Worm (Caenorhabditis elegans): Measurements from ENCODE around the gene nas-6.

Gene nas-6

ce11 chrIV:17461222-17461707 lies 29.3 kb downstream of the nas-6 start, which contains the start of gene rif-1.1 (continued):
- TF ChIP-seq daf-12 (tag; optimal IDR thresholded peaks at IDR 0.05), result no peak
- TF ChIP-seq ceh-16 (tag; optimal IDR thresholded peaks at IDR 0.05), result no peak
- TF ChIP-seq elt-3 (tag; optimal IDR thresholded peaks at IDR 0.05), result no peak
- no peak for TF ChIP-seq sea-2 (GFP tag; optimal IDR thresholded peaks at IDR 0.05)
- TF ChIP-seq nhr-23 (tag; optimal IDR thresholded peaks at IDR 0.05), result peak; percentile 18
- TF ChIP-seq pqm-1 (tag; optimal IDR thresholded peaks at IDR 0.05), result no peak
- TF ChIP-seq eor-1 (tag; optimal IDR thresholded peaks at IDR 0.05), result no peak

- no peak for TF ChIP-seq mdl-1 (tag; optimal IDR thresholded peaks at IDR 0.05)
- no peak for TF ChIP-seq aly-2 (tag; optimal IDR thresholded peaks at IDR 0.05)
- TF ChIP-seq ceh-28 (tag; optimal IDR thresholded peaks at IDR 0.05), result no peak
- TF ChIP-seq egl-27 (tag; optimal IDR thresholded peaks at IDR 0.05), result no peak
- no peak for TF ChIP-seq elt-1 (tag; optimal IDR thresholded peaks at IDR 0.05)
- no peak for TF ChIP-seq ztf-11 (tag; optimal IDR thresholded peaks at IDR 0.05)
- TF ChIP-seq nfya-1 (tag; optimal IDR thresholded peaks at IDR 0.05; ENCODE audit: insufficient read depth), result no peak
- TF ChIP-seq lsy-12 (tag; optimal IDR thresholded peaks at IDR 0.05), result no peak
- TF ChIP-seq ama-1 (optimal IDR thresholded peaks at IDR 0.05), result no peak
- TF ChIP-seq ceh-16 (tag; optimal IDR thresholded peaks at IDR 0.05), result no peak
- TF ChIP-seq daf-12 (tag; optimal IDR thresholded peaks at IDR 0.05), result no peak
- TF ChIP-seq nhr-67 (tag; optimal IDR thresholded peaks at IDR 0.05), result no peak
- TF ChIP-seq unc-62 (GFP tag; optimal IDR thresholded peaks at IDR 0.05), result no peak
- TF ChIP-seq nhr-43 (tag; optimal IDR thresholded peaks at IDR 0.05; ENCODE audit: poor library complexity, severe bottlenecking), result no peak
- TF ChIP-seq fkh-10 (GFP tag; optimal IDR thresholded peaks at IDR 0.05), result no peak
- no peak for TF ChIP-seq snpc-4 (tag; optimal IDR thresholded peaks at IDR 0.05)
- no peak for TF ChIP-seq jun-1 (tag; optimal IDR thresholded peaks at IDR 0.05)
These were observed 36.6 kb downstream of the nas-6 start for ce11 chrIV:17453996-17454395.

ce11 chrIV:17453200-17453599 lies 37.4 kb downstream of the nas-6 start:
- TF ChIP-seq hmg-11 (tag; optimal IDR thresholded peaks at IDR 0.05) (no peak), nhr-25 (tag; optimal IDR thresholded peaks at IDR 0.05) (no peak), fkh-2 (tag; optimal IDR thresholded peaks at IDR 0.05) (no peak), nhr-43 (tag; optimal IDR thresholded peaks at IDR 0.05; ENCODE audit: poor library complexity, severe bottlenecking) (no peak)

- no peak for TF ChIP-seq unc-62 (GFP tag; optimal IDR thresholded peaks at IDR 0.05)
- TF ChIP-seq ama-1 (optimal IDR thresholded peaks at IDR 0.05), result no peak
- no peak for TF ChIP-seq nhr-28 (tag; optimal IDR thresholded peaks at IDR 0.05)
- TF ChIP-seq tbx-2 (tag; optimal IDR thresholded peaks at IDR 0.05), result no peak
- TF ChIP-seq nhr-12 (tag; optimal IDR thresholded peaks at IDR 0.05), result no peak
- no peak for TF ChIP-seq ZK546.5 (tag; optimal IDR thresholded peaks at IDR 0.05)
- no peak for TF ChIP-seq nhr-23 (tag; optimal IDR thresholded peaks at IDR 0.05)
- no peak for TF ChIP-seq ztf-4 (tag; optimal IDR thresholded peaks at IDR 0.05)
These were observed 40.1 kb downstream of the nas-6 start, which contains the start of gene F11E6.8 for ce11 chrIV:17450443-17450842. TSS of gene F11E6.8 (minus strand) at chrIV:17450543.

ce11 chrIV:17448319-17448718 lies 42.3 kb downstream of the nas-6 start:
- no peak for TF ChIP-seq ama-1 (optimal IDR thresholded peaks at IDR 0.05)
- peak; percentile 66 for TF ChIP-seq pha-4 (tag; optimal IDR thresholded peaks at IDR 0.05)

- TF ChIP-seq nhr-28 (tag; optimal IDR thresholded peaks at IDR 0.05) (no peak), pqm-1 (tag; optimal IDR thresholded peaks at IDR 0.05) (peak; percentile 6), nhr-23 (tag; optimal IDR thresholded peaks at IDR 0.05) (peak; percentile 15), sea-2 (GFP tag; optimal IDR thresholded peaks at IDR 0.05) (no peak), nhr-76 (tag; optimal IDR thresholded peaks at IDR 0.05) (no peak), nhr-43 (tag; optimal IDR thresholded peaks at IDR 0.05; ENCODE audit: poor library complexity, severe bottlenecking) (peak; percentile 36), nhr-25 (tag; optimal IDR thresholded peaks at IDR 0.05) (peak; percentile 51)
These were observed 48.1 kb downstream of the nas-6 start, which contains the start of gene F11E6.11 for ce11 chrIV:17442503-17442902. TSS of gene F11E6.11 (plus strand) at chrIV:17442827.
